Fruit fly (Drosophila melanogaster) whole organism, embryonic: ENCODE data around the gene Argl.

ENCODE experiments used
- Atf3 ChIP-seq: fragments of 200-800 bp; sonication (Bioruptor generic); optimal IDR thresholded peaks from 3 replicates; lab custom pipeline; 2016; ENCODE audit warnings: missing biosample characterization, missing genetic modification characterization
- B-H1 ChIP-seq: fragments of 200-800 bp; sonication (Bioruptor generic); IDR thresholded peaks from 3 replicates; pipeline ENCODE4 v1.3.6; 2022; ENCODE audit warnings: missing biosample characterization, missing genetic modification characterization
- B-H2 ChIP-seq: fragments of 200-800 bp; sonication (Bioruptor generic); optimal IDR thresholded peaks from 2 replicates; lab custom pipeline; 2018; ENCODE audit warnings: missing biosample characterization, mild to moderate bottlenecking, missing genetic modification characterization
- CG10267 ChIP-seq: fragments of 200-800 bp; sonication (Bioruptor generic); optimal IDR thresholded peaks from 2 replicates; lab custom pipeline; 2018; ENCODE audit warnings: missing biosample characterization, mild to moderate bottlenecking, missing genetic modification characterization, moderate library complexity
- CG10654 ChIP-seq: fragments of 200-800 bp; sonication (Bioruptor generic); optimal IDR thresholded peaks from 2 replicates; lab custom pipeline; 2016; ENCODE audit warnings: missing biosample characterization, missing genetic modification characterization
- CG11560 ChIP-seq: fragments of 200-800 bp; sonication (Bioruptor generic); IDR thresholded peaks from 3 replicates; pipeline ENCODE4 v1.3.6; 2022; ENCODE audit warnings: missing biosample characterization, missing genetic modification characterization
- CG11696 ChIP-seq: fragments of 200-800 bp; sonication (Bioruptor generic); IDR thresholded peaks from 2 replicates; pipeline ENCODE4 v1.3.6; 2022; ENCODE audit warnings: missing biosample characterization, missing genetic modification characterization
- CG11723 ChIP-seq: fragments of 200-800 bp; sonication (Bioruptor generic); optimal IDR thresholded peaks from 2 replicates; lab custom pipeline; 2017; ENCODE audit warnings: missing biosample characterization, mild to moderate bottlenecking, missing genetic modification characterization
- CG12769 ChIP-seq: fragments of 200-800 bp; sonication (Bioruptor generic); optimal IDR thresholded peaks from 2 replicates; lab custom pipeline; 2019; ENCODE audit warnings: missing biosample characterization, mild to moderate bottlenecking, missing genetic modification characterization, moderate library complexity
- CG13296 ChIP-seq: fragments of 200-800 bp; sonication (Bioruptor generic); optimal IDR thresholded peaks from 3 replicates; lab custom pipeline; 2018; ENCODE audit warnings: missing biosample characterization, mild to moderate bottlenecking, missing genetic modification characterization
- CG15696 ChIP-seq: fragments of 200-800 bp; sonication (Bioruptor generic); optimal IDR thresholded peaks from 2 replicates; lab custom pipeline; 2019; ENCODE audit warnings: missing biosample characterization, mild to moderate bottlenecking, missing genetic modification characterization, moderate library complexity
- CG16815 ChIP-seq: fragments of 200-800 bp; sonication (Bioruptor generic); optimal IDR thresholded peaks from 3 replicates; lab custom pipeline; 2017; ENCODE audit warnings: missing biosample characterization, mild to moderate bottlenecking, missing genetic modification characterization
- CG18599 ChIP-seq: fragments of 200-800 bp; sonication (Bioruptor generic); optimal IDR thresholded peaks from 3 replicates; lab custom pipeline; 2017; ENCODE audit warnings: missing biosample characterization, missing genetic modification characterization, mild to moderate bottlenecking, moderate library complexity, missing genetic modification reagents
- CG2202 ChIP-seq: fragments of 200-800 bp; sonication (Bioruptor generic); optimal IDR thresholded peaks from 2 replicates; lab custom pipeline; 2018; ENCODE audit warnings: missing biosample characterization, mild to moderate bottlenecking, missing genetic modification characterization
- CG2889 ChIP-seq: fragments of 200-800 bp; sonication (Bioruptor generic); IDR thresholded peaks from 3 replicates; pipeline ENCODE4 v1.3.6; 2022; ENCODE audit warnings: missing biosample characterization, missing genetic modification characterization
- CG30020 ChIP-seq: fragments of 200-800 bp; optimal IDR thresholded peaks from 2 replicates; lab custom pipeline; 2019; ENCODE audit warnings: missing biosample characterization, mild to moderate bottlenecking, missing genetic modification characterization, moderate library complexity
- CG31224 ChIP-seq: fragments of 200-800 bp; sonication (Bioruptor generic); IDR thresholded peaks from 2 replicates; pipeline ENCODE4 v1.3.6; 2022; ENCODE audit warnings: missing biosample characterization, missing genetic modification characterization
- CG3281 ChIP-seq: fragments of 200-800 bp; sonication (Bioruptor generic); optimal IDR thresholded peaks from 3 replicates; lab custom pipeline; 2017; ENCODE audit warnings: missing biosample characterization, mild to moderate bottlenecking, missing genetic modification characterization
- CG3995 ChIP-seq: fragments of 200-800 bp; sonication (Bioruptor generic); optimal IDR thresholded peaks from 3 replicates; lab custom pipeline; 2016; ENCODE audit warnings: missing biosample characterization, missing genetic modification characterization
- CG6175 ChIP-seq: fragments of 200-800 bp; sonication (Bioruptor generic); IDR thresholded peaks from 3 replicates; pipeline ENCODE4 v1.3.6; 2022; ENCODE audit warnings: missing biosample characterization, missing genetic modification characterization
- CG6813 ChIP-seq: fragments of 200-800 bp; sonication (Bioruptor generic); optimal IDR thresholded peaks from 2 replicates; lab custom pipeline; 2017; ENCODE audit warnings: missing biosample characterization, missing genetic modification characterization, mild to moderate bottlenecking, moderate library complexity, missing genetic modification reagents
- CG9437 ChIP-seq: fragments of 200-800 bp; sonication (Bioruptor generic); optimal IDR thresholded peaks from 2 replicates; lab custom pipeline; 2018; ENCODE audit warnings: missing biosample characterization, mild to moderate bottlenecking, missing genetic modification characterization
- Dad ChIP-seq: fragments of 200-800 bp; sonication (Bioruptor generic); optimal IDR thresholded peaks from 3 replicates; lab custom pipeline; 2016; ENCODE audit warnings: missing biosample characterization, missing genetic modification characterization
- Dll ChIP-seq: fragments of 200-800 bp; sonication (Bioruptor generic); IDR thresholded peaks from 4 replicates; pipeline ENCODE4 v1.3.6; 2022; ENCODE audit warnings: missing biosample characterization, missing genetic modification characterization; ENCODE audit not compliant: partially characterized antibody
- Elba2 ChIP-seq: fragments of 200-800 bp; sonication (Bioruptor generic); optimal IDR thresholded peaks from 3 replicates; lab custom pipeline; 2016; ENCODE audit warnings: missing biosample characterization, missing genetic modification characterization
- Fer3 ChIP-seq: fragments of 200-800 bp; sonication (Bioruptor generic); optimal IDR thresholded peaks from 2 replicates; lab custom pipeline; 2018; ENCODE audit warnings: missing biosample characterization, mild to moderate bottlenecking, missing genetic modification characterization, moderate library complexity
- H15 ChIP-seq: fragments of 200-800 bp; sonication (Bioruptor generic); IDR thresholded peaks from 3 replicates; pipeline ENCODE4 v1.3.6; 2022; ENCODE audit warnings: missing biosample characterization, missing genetic modification characterization
- HLH54F ChIP-seq: fragments of 200-800 bp; sonication (Bioruptor generic); optimal IDR thresholded peaks from 3 replicates; lab custom pipeline; 2016; ENCODE audit warnings: missing biosample characterization, missing genetic modification characterization
- Hand ChIP-seq: fragments of 200-800 bp; sonication (Bioruptor generic); optimal IDR thresholded peaks from 2 replicates; lab custom pipeline; 2017; ENCODE audit warnings: mild to moderate bottlenecking, missing biosample characterization, missing genetic modification reagents, missing genetic modification characterization
- Hr39 ChIP-seq: fragments of >200 bp; optimal IDR thresholded peaks from 2 replicates; lab custom pipeline; 2017
- Mad ChIP-seq: fragments of 200-800 bp; sonication (Bioruptor generic); optimal IDR thresholded peaks from 2 replicates; lab custom pipeline; 2016; ENCODE audit warnings: missing biosample characterization, missing genetic modification characterization
- Nf-YC ChIP-seq: fragments of 200-800 bp; optimal IDR thresholded peaks from 3 replicates; lab custom pipeline; 2019; ENCODE audit warnings: missing biosample characterization, mild to moderate bottlenecking, missing genetic modification characterization, moderate library complexity
- Oaz ChIP-seq: fragments of 200-800 bp; sonication (Bioruptor generic); IDR thresholded peaks from 2 replicates; pipeline ENCODE4 v1.3.6; 2022; ENCODE audit warnings: missing biosample characterization, missing genetic modification characterization
- Ptx1 ChIP-seq: fragments of 200-800 bp; sonication (Bioruptor generic); IDR thresholded peaks from 2 replicates; pipeline ENCODE4 v1.3.6; 2022; ENCODE audit warnings: missing biosample characterization, missing genetic modification characterization
- Sox100B ChIP-seq: fragments of 200-800 bp; sonication (Bioruptor generic); optimal IDR thresholded peaks from 3 replicates; lab custom pipeline; 2018; ENCODE audit warnings: missing biosample characterization, mild to moderate bottlenecking, missing genetic modification characterization
- ap ChIP-seq: fragments of 200-800 bp; sonication (Bioruptor generic); IDR thresholded peaks from 2 replicates; pipeline ENCODE4 v1.3.6; 2022; ENCODE audit warnings: missing biosample characterization, missing genetic modification characterization
- ara ChIP-seq: fragments of 200-800 bp; sonication (Bioruptor generic); IDR thresholded peaks from 2 replicates; pipeline ENCODE4 v1.3.6; 2022; ENCODE audit warnings: missing biosample characterization, missing genetic modification characterization
- bab2 ChIP-seq: fragments of 200-800 bp; sonication (Bioruptor generic); optimal IDR thresholded peaks from 2 replicates; lab custom pipeline; 2016; ENCODE audit warnings: missing biosample characterization, missing genetic modification characterization
- bsh ChIP-seq, 2 experiments: fragments of 200-800 bp; sonication (Bioruptor generic); optimal IDR thresholded peaks; 2 replicates each; lab custom pipeline; 2017 to 2018; ENCODE audit warnings: mild to moderate bottlenecking in 2 of 2, missing biosample characterization in 2 of 2, missing genetic modification characterization in 2 of 2, moderate library complexity in 1 of 2
- cg ChIP-seq: fragments of 200-800 bp; sonication (Bioruptor generic); optimal IDR thresholded peaks from 3 replicates; lab custom pipeline; 2019; ENCODE audit warnings: missing biosample characterization, mild to moderate bottlenecking, missing genetic modification characterization, moderate library complexity
- ftz-f1 ChIP-seq: fragments of 200-800 bp; sonication (Bioruptor generic); optimal IDR thresholded peaks from 2 replicates; lab custom pipeline; 2016; ENCODE audit warnings: missing biosample characterization, missing genetic modification characterization
- luna ChIP-seq: fragments of 200-800 bp; sonication (Bioruptor generic); optimal IDR thresholded peaks from 2 replicates; lab custom pipeline; 2016; ENCODE audit warnings: missing biosample characterization, missing genetic modification characterization
- mirr ChIP-seq: fragments of 200-800 bp; sonication (Bioruptor generic); optimal IDR thresholded peaks from 3 replicates; lab custom pipeline; 2018; ENCODE audit warnings: missing biosample characterization, mild to moderate bottlenecking, missing genetic modification characterization
- nom ChIP-seq: fragments of 200-800 bp; sonication (Bioruptor generic); optimal IDR thresholded peaks from 2 replicates; lab custom pipeline; 2017; ENCODE audit warnings: missing biosample characterization, missing genetic modification characterization, mild to moderate bottlenecking, moderate library complexity, missing genetic modification reagents
- onecut ChIP-seq: fragments of 200-800 bp; sonication (Bioruptor generic); IDR thresholded peaks from 2 replicates; pipeline ENCODE4 v1.3.6; 2022; ENCODE audit warnings: missing biosample characterization, missing genetic modification characterization
- pho ChIP-seq: fragments of 200-800 bp; sonication (Bioruptor generic); optimal IDR thresholded peaks from 2 replicates; lab custom pipeline; 2016; ENCODE audit warnings: missing biosample characterization, missing genetic modification characterization
- ro ChIP-seq: fragments of 200-800 bp; sonication (Bioruptor generic); IDR thresholded peaks from 2 replicates; pipeline ENCODE4 v1.3.6; 2022; ENCODE audit warnings: missing biosample characterization, missing genetic modification characterization
- sc ChIP-seq, 3 experiments: fragments of >200 bp in 2 of 3; fragments of 200-800 bp in 1 of 3; sonication (Bioruptor generic) in 1 of 3; optimal IDR thresholded peaks; 2 replicates in 2 of 3; 3 replicates in 1 of 3; lab custom pipeline; 2017; ENCODE audit warnings: mild to moderate bottlenecking in 1 of 3, missing biosample characterization in 1 of 3, missing genetic modification characterization in 1 of 3, missing genetic modification reagents in 1 of 3
- sob ChIP-seq: fragments of 200-800 bp; sonication (Bioruptor generic); IDR thresholded peaks from 2 replicates; pipeline ENCODE4 v1.3.6; 2022; ENCODE audit warnings: missing biosample characterization, missing genetic modification characterization
- wor ChIP-seq: fragments of 200-800 bp; sonication (Bioruptor generic); IDR thresholded peaks from 2 replicates; pipeline ENCODE4 v1.3.6; 2022; ENCODE audit warnings: missing biosample characterization, missing genetic modification characterization
- z ChIP-seq: fragments of 200-800 bp; sonication (Bioruptor generic); IDR thresholded peaks from 3 replicates; pipeline ENCODE4 v1.3.6; 2022; ENCODE audit warnings: missing biosample characterization, missing genetic modification characterization
- zfh1 ChIP-seq: fragments of 200-800 bp; sonication (Bioruptor generic); IDR thresholded peaks from 3 replicates; pipeline ENCODE4 v1.3.6; 2022; ENCODE audit warnings: missing biosample characterization, missing genetic modification characterization

Gene Argl

dm6 chr2L:8943110-8943509 lies 1.2 kb upstream of the Argl start, which contains the start of gene CG9515 (continued):
- no peak for TF ChIP-seq CG3281 (GFP tag; lab: Kevin White, UChicago)
- no peak for TF ChIP-seq cg (GFP tag; lab: Kevin White, UChicago)
- TF ChIP-seq Dad (GFP tag; lab: Kevin White, UChicago): no peak
- TF ChIP-seq pho (GFP tag; lab: Kevin White, UChicago): no peak
- TF ChIP-seq CG12769 (tag; lab: Kevin White, UChicago): peak; percentile 14
- no peak for TF ChIP-seq CG15696 (tag; lab: Kevin White, UChicago)
- TF ChIP-seq zfh1 (GFP tag; lab: Robert Waterston, UW): no peak
- no peak for TF ChIP-seq CG30020 (tag; lab: Kevin White, UChicago)
- no peak for TF ChIP-seq CG6813 (GFP tag; lab: Kevin White, UChicago)
- TF ChIP-seq bsh (GFP tag; optimal IDR thresholded peaks at IDR 0.05; lab: Kevin White, UChicago): no peak
- TF ChIP-seq CG9437 (GFP tag; lab: Kevin White, UChicago): peak; percentile 74
- no peak for TF ChIP-seq CG10654 (GFP tag; lab: Kevin White, UChicago)
- TF ChIP-seq B-H1 (GFP tag; lab: Robert Waterston, UW): no peak
- TF ChIP-seq bab2 (GFP tag; lab: Kevin White, UChicago): no peak
- no peak for TF ChIP-seq CG31224 (GFP tag; lab: Robert Waterston, UW)
- TF ChIP-seq Dll: peak; percentile 86
- no peak for TF ChIP-seq CG11723 (GFP tag; lab: Kevin White, UChicago)
- TF ChIP-seq Nf-YC: peak; percentile 10
- no peak for TF ChIP-seq Hr39 (lab: Kevin White, UChicago)
- no peak for TF ChIP-seq Ptx1 (GFP tag; lab: Robert Waterston, UW)
- TF ChIP-seq ap (GFP tag; lab: Robert Waterston, UW): no peak
- peak; percentile 56 for TF ChIP-seq mirr (GFP tag; lab: Kevin White, UChicago)
- TF ChIP-seq CG3995: no peak
- no peak for TF ChIP-seq ro
- no peak for TF ChIP-seq HLH54F
- no peak for TF ChIP-seq Sox100B
- no peak for TF ChIP-seq ara (GFP tag; lab: Robert Waterston, UW)
- no peak for TF ChIP-seq wor (GFP tag; lab: Robert Waterston, UW)
- no peak for TF ChIP-seq luna (GFP tag; lab: Kevin White, UChicago)
- no peak for TF ChIP-seq CG16815 (GFP tag; lab: Kevin White, UChicago)
- no peak for TF ChIP-seq Mad
- peak; percentile 83 for TF ChIP-seq Elba2
- TF ChIP-seq Oaz (GFP tag; lab: Robert Waterston, UW): no peak
- no peak for TF ChIP-seq CG18599 (GFP tag; lab: Kevin White, UChicago)
- TF ChIP-seq CG11696 (GFP tag; lab: Robert Waterston, UW): no peak
- TF ChIP-seq CG6175 (GFP tag; lab: Robert Waterston, UW): no peak
- no peak for TF ChIP-seq z (GFP tag; lab: Robert Waterston, UW)
- TF ChIP-seq nom (GFP tag; lab: Kevin White, UChicago): no peak
- peak; percentile 22 for TF ChIP-seq CG10267
- TF ChIP-seq Hand: no peak
- no peak for TF ChIP-seq onecut (GFP tag; lab: Robert Waterston, UW)
- no peak for TF ChIP-seq Fer3 (tag; lab: Kevin White, UChicago)
- no peak for TF ChIP-seq CG2889 (GFP tag; lab: Robert Waterston, UW)
- peak; percentile 27 for TF ChIP-seq B-H2 (GFP tag; lab: Kevin White, UChicago)
- TF ChIP-seq H15: no peak
- TF ChIP-seq sc (optimal IDR thresholded peaks at IDR 0.05; lab: Kevin White, UChicago): no peak
- TF ChIP-seq sc (GFP tag; optimal IDR thresholded peaks at IDR 0.05; lab: Kevin White, UChicago): no peak
- no peak for TF ChIP-seq CG11560 (tag; lab: Robert Waterston, UW)
- no peak for TF ChIP-seq CG13296 (GFP tag; lab: Kevin White, UChicago)
- no peak for TF ChIP-seq ftz-f1
- TF ChIP-seq sob (GFP tag; lab: Robert Waterston, UW): 0 out of 2 replicates have a peak, but pooled peaks have one; percentile 30
- no peak for TF ChIP-seq Atf3 (GFP tag; lab: Kevin White, UChicago)
- TF ChIP-seq CG2202 (tag; lab: Kevin White, UChicago): no peak
